Fruit fly (Drosophila melanogaster): Measurements from ENCODE around the gene CG10581.
A peak's percentile ranks its signal among the peaks of the same experiment; 100 is the strongest.

The CG10581 gene

dm6 chr3L:21027657-21028255 lies 6.2 kb downstream of the CG10581 start, which contains the start of gene Pdss2 (continued):
- TF ChIP-seq CG8119 (GFP tag; IDR thresholded peaks at IDR 0.05) (peak; percentile 45; the same call in 2 of the 3 replicates), Ets21C (GFP tag; optimal IDR thresholded peaks at IDR 0.05) (peak; percentile 44), acj6 (GFP tag; optimal IDR thresholded peaks at IDR 0.05) (peak; percentile 71), Sox14 (GFP tag; optimal IDR thresholded peaks at IDR 0.05) (peak; percentile 59), Hr38 (GFP tag; optimal IDR thresholded peaks at IDR 0.05) (no peak), CG7368 (GFP tag; optimal IDR thresholded peaks at IDR 0.05) (peak; percentile 48), CG11294 (GFP tag; IDR thresholded peaks at IDR 0.05) (no peak; the same call in 1 of the 2 replicates), Sox102F (GFP tag; optimal IDR thresholded peaks at IDR 0.05) (peak; percentile 30), Hr4 (GFP tag; optimal IDR thresholded peaks at IDR 0.05) (peak; percentile 74), CG1621 (tag; optimal IDR thresholded peaks at IDR 0.05) (peak; percentile 22), esn (GFP tag; optimal IDR thresholded peaks at IDR 0.05) (peak; percentile 56), fkh (GFP tag; optimal IDR thresholded peaks at IDR 0.05) (peak; percentile 84), Eip75B (GFP tag; optimal IDR thresholded peaks at IDR 0.05) (peak; percentile 77), Sox15 (GFP tag; optimal IDR thresholded peaks at IDR 0.05) (peak; percentile 44), Gug (GFP tag; IDR thresholded peaks at IDR 0.05) (peak; percentile 30; the same call in 1 of the 2 replicates), CG8319 (GFP tag; optimal IDR thresholded peaks at IDR 0.05) (peak; percentile 32), CG10669 (GFP tag; optimal IDR thresholded peaks at IDR 0.05) (peak; percentile 30), salr (GFP tag; optimal IDR thresholded peaks at IDR 0.05) (peak; percentile 27 to 56)

- TF ChIP-seq CG11762 (GFP tag; optimal IDR thresholded peaks at IDR 0.05; ENCODE audit: insufficient read depth) = no peak
- peak; percentile 76 for TF ChIP-seq Eip78C (GFP tag)
- no peak for TF ChIP-seq CG32006 (GFP tag; optimal IDR thresholded peaks at IDR 0.05)
- peak; percentile 15 for TF ChIP-seq fkh (GFP tag; optimal IDR thresholded peaks at IDR 0.05)
Measured at dm6 chr3L:21026917-21027517, 7.0 kb downstream of the CG10581 start, which contains the start of gene skd. skd (minus strand) TSS chr3L:21027434.

- TF ChIP-seq Eip75B (GFP tag; optimal IDR thresholded peaks at IDR 0.05) = peak; percentile 17
- TF ChIP-seq CG11294 (GFP tag; IDR thresholded peaks at IDR 0.05) = no peak; the same call in 1 of the 2 replicates
- TF ChIP-seq CG6163 (GFP tag; IDR thresholded peaks at IDR 0.05) = peak; percentile 79
- TF ChIP-seq CG15336 (GFP tag; IDR thresholded peaks at IDR 0.05) = peak; percentile 52
- TF ChIP-seq CG31627 (GFP tag; optimal IDR thresholded peaks at IDR 0.05) = no peak
- TF ChIP-seq dsx (GFP tag; optimal IDR thresholded peaks at IDR 0.05; ENCODE audit: poor library complexity, severe bottlenecking) = peak; percentile 16
- TF ChIP-seq CG6792 (GFP tag; optimal IDR thresholded peaks at IDR 0.05) = peak; percentile 6
- no peak for TF ChIP-seq esn (GFP tag; optimal IDR thresholded peaks at IDR 0.05)
- TF ChIP-seq CG34406 (GFP tag; optimal IDR thresholded peaks at IDR 0.05) = no peak
- no peak for TF ChIP-seq achi (GFP tag; optimal IDR thresholded peaks at IDR 0.05)
- TF ChIP-seq lz (GFP tag; optimal IDR thresholded peaks at IDR 0.05) = no peak
- TF ChIP-seq fd59A (GFP tag; optimal IDR thresholded peaks at IDR 0.05) = no peak
- TF ChIP-seq dac (GFP tag; optimal IDR thresholded peaks at IDR 0.05) = no peak
- TF ChIP-seq CG9139 (GFP tag; optimal IDR thresholded peaks at IDR 0.05) = peak; percentile 13
- peak; percentile 27 for TF ChIP-seq CG6854 (GFP tag; optimal IDR thresholded peaks at IDR 0.05)
- TF ChIP-seq CG11762 (GFP tag; optimal IDR thresholded peaks at IDR 0.05; ENCODE audit: insufficient read depth) = no peak
- TF ChIP-seq CG8319 (GFP tag; optimal IDR thresholded peaks at IDR 0.05) = no peak
- no peak for TF ChIP-seq vri (GFP tag; optimal IDR thresholded peaks at IDR 0.05)
- TF ChIP-seq Blimp-1 (GFP tag; optimal IDR thresholded peaks at IDR 0.05) = no peak
- peak; percentile 82 for TF ChIP-seq svp (GFP tag)
- TF ChIP-seq net (GFP tag; optimal IDR thresholded peaks at IDR 0.05) = no peak
- TF ChIP-seq CG16779 (tag; optimal IDR thresholded peaks at IDR 0.05) = peak; percentile 23
- no peak for TF ChIP-seq Ets21C (GFP tag; optimal IDR thresholded peaks at IDR 0.05)
- peak; percentile 25 for TF ChIP-seq Lpt (GFP tag; optimal IDR thresholded peaks at IDR 0.05)
- no peak for TF ChIP-seq CG7368 (GFP tag; optimal IDR thresholded peaks at IDR 0.05)
- TF ChIP-seq Hr38 (GFP tag; optimal IDR thresholded peaks at IDR 0.05) = no peak
- peak; percentile 25 for TF ChIP-seq Met (GFP tag; optimal IDR thresholded peaks at IDR 0.05)
- TF ChIP-seq CG10669 (GFP tag; optimal IDR thresholded peaks at IDR 0.05) = no peak
- TF ChIP-seq fd85E (GFP tag; optimal IDR thresholded peaks at IDR 0.05) = no peak
- no peak for TF ChIP-seq spab (GFP tag; optimal IDR thresholded peaks at IDR 0.05)
- no peak for TF ChIP-seq Eip93F (GFP tag; optimal IDR thresholded peaks at IDR 0.05)
- peak; percentile 58 for TF ChIP-seq CG32006 (GFP tag; optimal IDR thresholded peaks at IDR 0.05)
Measured at dm6 chr3L:21026025-21026916, 7.7 kb downstream of the CG10581 start.
